Worm (Caenorhabditis elegans): ENCODE data around the gene cdh-10.

DNA sequence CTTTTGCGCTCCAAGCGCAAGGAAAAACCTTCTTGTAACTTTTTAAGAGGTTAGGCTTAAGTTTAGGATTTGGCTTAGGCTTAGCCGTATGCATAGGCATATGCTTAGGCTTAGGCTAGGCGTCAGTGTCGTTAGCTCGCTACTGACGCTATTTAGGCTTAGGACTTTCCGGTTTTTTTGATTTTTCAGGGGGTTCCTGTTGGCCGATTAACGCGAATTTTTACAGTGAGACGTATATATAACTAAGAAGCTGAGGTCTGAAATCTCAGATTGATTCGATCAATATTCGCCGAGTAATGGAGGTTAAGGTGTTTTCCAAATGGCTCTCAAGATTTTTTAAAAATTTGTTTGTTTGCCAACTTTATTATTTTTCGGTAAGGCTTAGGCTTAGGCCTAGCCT is 55.5 kb downstream of the cdh-10 start:
- TF ChIP-seq snpc-4 (GFP tag; optimal IDR thresholded peaks at IDR 0.05) (no peak), snpc-4 (tag; optimal IDR thresholded peaks at IDR 0.05) (no peak), B0261.1 (tag; optimal IDR thresholded peaks at IDR 0.05) (no peak), lin-26 (GFP tag; IDR thresholded peaks at IDR 0.05) (no peak), pbrm-1 (GFP tag; IDR thresholded peaks at IDR 0.05) (no peak), die-1 (tag; optimal IDR thresholded peaks at IDR 0.05) (no peak), zfh-2 (GFP tag; conservative IDR thresholded peaks at IDR 0.05) (no peak), cebp-2 (GFP tag; IDR thresholded peaks at IDR 0.05) (no peak), zim-3 (tag; optimal IDR thresholded peaks at IDR 0.05) (no peak), ceh-79 (tag; optimal IDR thresholded peaks at IDR 0.05) (no peak), pha-4 (tag; optimal IDR thresholded peaks at IDR 0.05) (no peak), lag-1 (GFP tag; IDR thresholded peaks at IDR 0.05) (no peak), ets-4 (GFP tag; optimal IDR thresholded peaks at IDR 0.05) (no peak)
